Fruit fly (Drosophila melanogaster) whole organism, prepupa: ENCODE measurements around the gene CG2224.

Source experiments
- Blimp-1 ChIP-seq: fragments of 200-800 bp; sonication (Bioruptor generic); optimal IDR thresholded peaks from 3 replicates; lab custom pipeline; 2017; ENCODE audit warnings: missing biosample characterization, missing genetic modification characterization, mild to moderate bottlenecking, moderate library complexity, missing genetic modification reagents
- CG10631 ChIP-seq: fragments of 200-800 bp; sonication (Bioruptor generic); optimal IDR thresholded peaks from 2 replicates; lab custom pipeline; 2016; ENCODE audit warnings: missing biosample characterization, missing genetic modification characterization
- CG11294 ChIP-seq: fragments of 200-800 bp; sonication (Bioruptor generic); IDR thresholded peaks from 2 replicates; pipeline ENCODE4 v1.3.6; 2022; ENCODE audit warnings: missing biosample characterization, missing genetic modification characterization
- CG11902 ChIP-seq: fragments of 200-800 bp; sonication (Bioruptor generic); optimal IDR thresholded peaks from 3 replicates; lab custom pipeline; 2016; ENCODE audit warnings: missing biosample characterization, missing genetic modification characterization
- CG15336 ChIP-seq: fragments of 200-800 bp; sonication (Bioruptor generic); IDR thresholded peaks from 2 replicates; pipeline ENCODE4 v1.3.6; 2022; ENCODE audit warnings: missing biosample characterization, missing genetic modification characterization
- CG3032 ChIP-seq: fragments of 200-800 bp; optimal IDR thresholded peaks from 2 replicates; lab custom pipeline; 2019; ENCODE audit warnings: missing biosample characterization, mild to moderate bottlenecking, missing genetic modification characterization, moderate library complexity
- CG3919 ChIP-seq: fragments of 200-800 bp; sonication (Bioruptor generic); optimal IDR thresholded peaks from 3 replicates; lab custom pipeline; 2016; ENCODE audit warnings: missing biosample characterization, missing genetic modification characterization
- CG4318 ChIP-seq: fragments of 200-800 bp; sonication (Bioruptor generic); optimal IDR thresholded peaks from 3 replicates; lab custom pipeline; 2017; ENCODE audit warnings: missing biosample characterization, mild to moderate bottlenecking, missing genetic modification characterization
- CG6163 ChIP-seq: fragments of 200-800 bp; sonication (Bioruptor generic); IDR thresholded peaks from 3 replicates; pipeline ENCODE4 v1.3.6; 2022; ENCODE audit warnings: missing biosample characterization, missing genetic modification characterization
- CG6792 ChIP-seq: fragments of 200-800 bp; sonication (Bioruptor generic); optimal IDR thresholded peaks from 3 replicates; lab custom pipeline; 2016; ENCODE audit warnings: missing biosample characterization, missing genetic modification characterization
- CG7368 ChIP-seq: fragments of 200-800 bp; sonication (Bioruptor generic); optimal IDR thresholded peaks from 3 replicates; lab custom pipeline; 2016; ENCODE audit warnings: missing biosample characterization, missing genetic modification characterization
- CG8319 ChIP-seq: fragments of 200-800 bp; sonication (Bioruptor generic); optimal IDR thresholded peaks from 3 replicates; lab custom pipeline; 2016; ENCODE audit warnings: missing biosample characterization, missing genetic modification characterization
- CG8632 ChIP-seq: fragments of 200-800 bp; sonication (Bioruptor generic); optimal IDR thresholded peaks from 3 replicates; lab custom pipeline; 2016; ENCODE audit warnings: missing biosample characterization, missing genetic modification characterization
- CG9139 ChIP-seq: fragments of 200-800 bp; sonication (Bioruptor generic); optimal IDR thresholded peaks from 3 replicates; lab custom pipeline; 2017; ENCODE audit warnings: missing biosample characterization, mild to moderate bottlenecking, missing genetic modification characterization
- Eip75B ChIP-seq: fragments of 200-800 bp; sonication (Bioruptor generic); optimal IDR thresholded peaks from 3 replicates; lab custom pipeline; 2016; ENCODE audit warnings: missing biosample characterization, missing genetic modification characterization
- Eip93F ChIP-seq: fragments of 200-800 bp; sonication (Bioruptor generic); optimal IDR thresholded peaks from 2 replicates; lab custom pipeline; 2016; ENCODE audit warnings: missing biosample characterization, mild to moderate bottlenecking, missing genetic modification characterization
- Gug ChIP-seq: fragments of 200-800 bp; sonication (Bioruptor generic); IDR thresholded peaks from 2 replicates; pipeline ENCODE4 v1.3.6; 2022; ENCODE audit warnings: missing biosample characterization, missing genetic modification characterization
- Hr38 ChIP-seq: sonication (Bioruptor generic); optimal IDR thresholded peaks from 2 replicates; lab custom pipeline; 2016; ENCODE audit warnings: missing biosample characterization, missing genetic modification characterization
- Hr39 ChIP-seq: fragments of 200-800 bp; sonication (Bioruptor generic); optimal IDR thresholded peaks from 2 replicates; lab custom pipeline; 2016; ENCODE audit warnings: missing biosample characterization, missing genetic modification characterization
- Lpt ChIP-seq: fragments of 200-800 bp; sonication (Bioruptor generic); optimal IDR thresholded peaks from 3 replicates; lab custom pipeline; 2016; ENCODE audit warnings: missing biosample characterization, missing genetic modification characterization
- Met ChIP-seq: fragments of 200-800 bp; sonication (Bioruptor generic); optimal IDR thresholded peaks from 3 replicates; lab custom pipeline; 2016; ENCODE audit warnings: missing biosample characterization, missing genetic modification characterization
- Sox14 ChIP-seq: fragments of 200-800 bp; sonication (Bioruptor generic); optimal IDR thresholded peaks from 3 replicates; lab custom pipeline; 2016; ENCODE audit warnings: missing biosample characterization, missing genetic modification characterization
- Sox15 ChIP-seq: fragments of 200-800 bp; sonication (Bioruptor generic); optimal IDR thresholded peaks from 3 replicates; lab custom pipeline; 2016; ENCODE audit warnings: missing biosample characterization, missing genetic modification characterization
- achi ChIP-seq: fragments of 200-800 bp; sonication (Bioruptor generic); optimal IDR thresholded peaks from 3 replicates; lab custom pipeline; 2016; ENCODE audit warnings: missing biosample characterization, missing genetic modification characterization
- acj6 ChIP-seq: fragments of 200-800 bp; sonication (Bioruptor generic); optimal IDR thresholded peaks from 3 replicates; lab custom pipeline; 2016; ENCODE audit warnings: missing biosample characterization, missing genetic modification characterization
- cyc ChIP-seq: fragments of 200-800 bp; sonication (Bioruptor generic); optimal IDR thresholded peaks from 3 replicates; lab custom pipeline; 2016; ENCODE audit warnings: missing biosample characterization, missing genetic modification characterization
- eg ChIP-seq: fragments of 200-800 bp; sonication (Bioruptor generic); IDR thresholded peaks from 3 replicates; pipeline ENCODE4 v1.3.6; 2022; ENCODE audit warnings: missing biosample characterization, missing genetic modification characterization
- esn ChIP-seq: fragments of 200-800 bp; sonication (Bioruptor generic); optimal IDR thresholded peaks from 2 replicates; lab custom pipeline; 2016; ENCODE audit warnings: missing biosample characterization, mild to moderate bottlenecking, missing genetic modification characterization, moderate library complexity
- fd85E ChIP-seq: fragments of 200-800 bp; sonication (Bioruptor generic); optimal IDR thresholded peaks from 3 replicates; lab custom pipeline; 2016; ENCODE audit warnings: missing biosample characterization, missing genetic modification characterization
- lz ChIP-seq: fragments of 200-800 bp; sonication (Bioruptor generic); optimal IDR thresholded peaks from 3 replicates; lab custom pipeline; 2016; ENCODE audit warnings: missing biosample characterization, missing genetic modification characterization
- pdm3 ChIP-seq: fragments of 200-800 bp; sonication (Bioruptor generic); optimal IDR thresholded peaks from 3 replicates; lab custom pipeline; 2016; ENCODE audit warnings: missing biosample characterization, missing genetic modification characterization
- ss ChIP-seq, 2 experiments: fragments of 200-800 bp; sonication (Bioruptor generic); optimal IDR thresholded peaks; 2 replicates in 1 of 2; 3 replicates in 1 of 2; lab custom pipeline; 2017 to 2018; ENCODE audit warnings: mild to moderate bottlenecking in 2 of 2, missing biosample characterization in 2 of 2, missing genetic modification characterization in 2 of 2, moderate library complexity in 1 of 2
- svp ChIP-seq: fragments of 200-800 bp; sonication (Bioruptor generic); peaks from one replicate; lab custom pipeline; 2016; ENCODE audit warnings: missing biosample characterization, missing genetic modification characterization
- topi ChIP-seq: fragments of 200-800 bp; sonication (Bioruptor generic); optimal IDR thresholded peaks from 3 replicates; lab custom pipeline; 2016; ENCODE audit warnings: missing biosample characterization, missing genetic modification characterization

CG2224 gene

DNA sequence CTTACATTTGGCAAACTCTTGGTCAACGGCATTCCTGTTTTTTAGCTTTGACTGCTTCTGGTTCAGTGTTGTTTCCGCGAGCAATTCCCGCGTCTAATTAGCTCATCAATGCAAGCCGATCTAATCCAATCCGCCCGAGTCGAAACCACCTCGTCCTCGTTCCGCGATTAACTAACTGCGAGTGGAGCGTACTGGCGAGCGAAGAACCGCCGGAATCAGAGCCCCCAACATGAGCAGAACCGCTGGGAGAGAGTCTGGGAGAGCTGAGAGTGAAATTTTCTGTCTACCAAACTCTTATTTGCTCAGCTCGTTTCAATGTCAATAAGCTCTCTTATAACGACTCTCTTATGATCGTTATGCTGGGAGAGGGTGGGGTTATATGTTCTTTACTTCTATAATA is 8.9 kb downstream of the CG2224 start (continued):
- TF ChIP-seq lz (peak; percentile 37), Sox14 (GFP tag; lab: Kevin White, UChicago) (no peak), Hr39 (GFP tag; lab: Kevin White, UChicago) (peak; percentile 1), fd85E (GFP tag; lab: Kevin White, UChicago) (peak; percentile 87), Eip93F (GFP tag; lab: Kevin White, UChicago) (no peak), pdm3 (peak; percentile 56), acj6 (GFP tag; lab: Kevin White, UChicago) (peak; percentile 45), CG6792 (GFP tag; lab: Kevin White, UChicago) (peak; percentile 71), CG7368 (GFP tag; lab: Kevin White, UChicago) (no peak), topi (peak; percentile 65), CG11294 (GFP tag; lab: Robert Waterston, UW) (no peak), CG3919 (GFP tag; lab: Kevin White, UChicago) (peak; percentile 62), Sox15 (GFP tag; lab: Kevin White, UChicago) (no peak), Eip75B (peak; percentile 49), CG15336 (no peak; the same call in 1 of the 2 replicates), CG9139 (GFP tag; lab: Kevin White, UChicago) (peak; percentile 62), CG6163 (peak; percentile 68), esn (GFP tag; lab: Kevin White, UChicago) (peak; percentile 74), CG11902 (no peak), CG4318 (GFP tag; lab: Kevin White, UChicago) (no peak), svp (GFP tag; lab: Kevin White, UChicago) (no peak), Gug (GFP tag; lab: Robert Waterston, UW) (no peak), achi (GFP tag; lab: Kevin White, UChicago) (peak; percentile 73), Met (no peak), CG8319 (GFP tag; lab: Kevin White, UChicago) (no peak), eg (GFP tag; lab: Robert Waterston, UW) (peak; percentile 28; the same call in 1 of the 3 replicates), CG3032 (tag; lab: Kevin White, UChicago) (no peak), cyc (GFP tag; lab: Kevin White, UChicago) (peak; percentile 45), CG10631 (GFP tag; lab: Kevin White, UChicago) (peak; percentile 47), Blimp-1 (GFP tag; lab: Kevin White, UChicago) (peak; percentile 21)

DNA sequence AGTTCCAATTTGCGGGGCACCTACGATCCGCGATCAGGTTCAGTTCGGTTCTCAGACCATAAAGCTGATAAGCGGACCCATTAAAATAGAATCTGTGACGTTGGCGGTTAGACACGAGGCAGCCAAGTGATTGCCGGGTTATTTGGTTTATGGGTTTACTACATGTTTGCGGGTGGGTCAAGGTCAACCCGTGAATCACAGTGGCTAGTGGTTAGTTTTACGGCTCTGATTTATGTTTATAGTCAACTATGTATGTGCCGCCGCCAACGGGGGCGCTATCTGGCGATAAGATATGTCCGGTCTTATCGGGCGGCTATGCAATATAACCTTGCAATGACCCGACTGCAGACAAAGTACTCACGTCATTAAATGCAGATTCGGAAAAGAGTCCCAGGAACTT is 9.7 kb downstream of the CG2224 start:
- TF ChIP-seq svp (GFP tag; lab: Kevin White, UChicago) (peak; percentile 83), Gug (GFP tag; lab: Robert Waterston, UW) (no peak)
- TF ChIP-seq, all 60 proteins: peak for 1

DNA sequence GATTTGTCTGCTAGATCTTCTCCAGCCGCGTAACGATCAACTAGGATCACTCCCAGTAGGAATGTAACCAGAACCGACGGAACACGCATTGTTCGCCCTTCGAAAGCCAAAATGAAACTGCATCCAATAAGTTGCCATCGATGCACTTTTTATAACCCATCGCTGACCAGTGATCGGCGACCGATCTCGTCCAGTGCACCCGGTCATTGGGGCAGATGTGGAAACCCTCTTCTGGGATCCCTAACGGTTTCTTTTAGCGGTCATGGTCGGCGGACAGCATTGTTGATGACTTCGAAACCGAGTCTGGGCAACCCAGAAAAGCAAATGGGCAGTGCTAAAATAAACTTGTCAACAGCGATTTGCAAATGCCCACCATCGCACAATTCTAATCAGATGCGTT is 14.2 kb downstream of the CG2224 start, which contains the start of gene Osi23:
Osi23 (minus strand) TSS at position 101 of the 400 bp plus-strand sequence.
- no peak for TF ChIP-seq CG15336
- no peak for TF ChIP-seq CG8632 (GFP tag; lab: Kevin White, UChicago)
- no peak for TF ChIP-seq Hr38
- TF ChIP-seq eg (GFP tag; lab: Robert Waterston, UW) = no peak
- no peak for TF ChIP-seq Lpt
- TF ChIP-seq CG3919 (GFP tag; lab: Kevin White, UChicago) = no peak
- no peak for TF ChIP-seq esn (GFP tag; lab: Kevin White, UChicago)
- TF ChIP-seq ss (GFP tag; optimal IDR thresholded peaks at IDR 0.05; lab: Kevin White, UChicago) = no peak

DNA sequence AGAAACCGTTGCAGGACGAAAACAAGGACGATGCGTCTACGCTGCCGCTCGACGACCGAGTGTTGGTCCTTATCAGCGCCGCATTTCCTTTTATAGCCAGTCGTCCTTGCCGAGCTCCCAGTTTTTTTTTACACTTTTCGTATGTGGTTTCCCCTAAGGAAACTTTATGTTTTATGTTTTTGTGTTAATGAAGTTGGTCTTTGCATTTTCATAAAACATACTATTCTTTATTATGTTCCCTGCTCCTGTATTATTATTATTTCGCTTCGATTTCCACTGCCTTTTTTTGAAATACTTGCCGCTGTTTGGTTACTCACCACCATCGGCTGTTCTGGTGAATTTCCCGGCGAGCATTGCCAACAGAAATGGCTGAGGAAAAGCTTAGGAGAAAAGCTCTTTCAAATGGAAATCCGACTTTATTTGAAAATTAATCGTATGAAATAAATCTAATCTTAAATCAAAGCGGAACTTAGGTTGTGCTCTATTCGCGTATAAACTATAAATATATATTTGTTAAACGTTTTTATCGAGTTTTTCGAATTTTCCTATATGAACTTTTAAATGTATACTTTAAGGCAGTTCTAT is 15.5 kb downstream of the CG2224 start, which contains the start of gene CG15537:
CG15537 (minus strand) TSS at position 51 of the 585 bp plus-strand sequence.
- no peak for TF ChIP-seq Lpt
- TF ChIP-seq svp (GFP tag; lab: Kevin White, UChicago) = peak; percentile 17
